Worm (Caenorhabditis elegans) whole organism, L2 larva: ENCODE measurements around the gene Y54H5A.2.

ENCODE experiments used
- C34F6.9 ChIP-seq: fragments of 150-350 bp; optimal IDR thresholded peaks from 2 replicates; lab custom pipeline; 2014; ENCODE audit warnings: missing biosample characterization, missing genetic modification characterization
- F13H6.1 ChIP-seq: sonication (generic microtip); optimal IDR thresholded peaks from 2 replicates; lab custom pipeline; 2016; ENCODE audit warnings: missing genetic modification characterization, missing compliant biosample characterization
- R02D3.7 ChIP-seq: fragments of 150-350 bp; optimal IDR thresholded peaks from 2 replicates; lab custom pipeline; 2014; ENCODE audit warnings: missing biosample characterization, missing genetic modification characterization
- Y55F3AM.14 ChIP-seq: fragments of 200-800 bp; sonication (Bioruptor generic); optimal IDR thresholded peaks from 2 replicates; lab custom pipeline; 2018; ENCODE audit warnings: mild to moderate bottlenecking, missing genetic modification characterization, missing compliant biosample characterization
- ZK546.5 ChIP-seq: sonication (generic microtip); optimal IDR thresholded peaks from 2 replicates; lab custom pipeline; 2017; ENCODE audit warnings: missing biosample characterization, missing genetic modification characterization
- alr-1 ChIP-seq: fragments of 150-350 bp; optimal IDR thresholded peaks from 2 replicates; lab custom pipeline; 2014; ENCODE audit warnings: missing biosample characterization, missing genetic modification characterization
- aly-2 ChIP-seq: fragments of 150-350 bp; optimal IDR thresholded peaks from 2 replicates; lab custom pipeline; 2014; ENCODE audit warnings: missing biosample characterization, missing genetic modification characterization
- blmp-1 ChIP-seq: sonication (generic microtip); optimal IDR thresholded peaks from 2 replicates; lab custom pipeline; 2017; ENCODE audit warnings: missing genetic modification characterization, mild to moderate bottlenecking, missing compliant biosample characterization, antibody characterized with exemption, moderate library complexity; ENCODE audit not compliant: insufficient read depth
- ceh-16 ChIP-seq: fragments of 150-350 bp; optimal IDR thresholded peaks from 2 replicates; lab custom pipeline; 2014; ENCODE audit warnings: missing biosample characterization, missing genetic modification characterization
- crh-2 ChIP-seq: sonication (generic microtip); optimal IDR thresholded peaks from 2 replicates; lab custom pipeline; 2017; ENCODE audit warnings: missing biosample characterization, missing genetic modification characterization
- dmd-4 ChIP-seq: sonication (generic microtip); optimal IDR thresholded peaks from 2 replicates; lab custom pipeline; 2017; ENCODE audit warnings: missing biosample characterization, missing genetic modification characterization
- egl-27 ChIP-seq: sonication (generic microtip); optimal IDR thresholded peaks from 3 replicates; lab custom pipeline; 2017; ENCODE audit warnings: missing biosample characterization, missing genetic modification reagents, missing genetic modification characterization
- elt-1 ChIP-seq: fragments of 150-350 bp; optimal IDR thresholded peaks from 2 replicates; lab custom pipeline; 2014; ENCODE audit warnings: missing biosample characterization, missing genetic modification characterization
- elt-3 ChIP-seq: sonication (generic microtip); optimal IDR thresholded peaks from 2 replicates; lab custom pipeline; 2017; ENCODE audit warnings: missing biosample characterization, missing genetic modification characterization
- gmeb-1 ChIP-seq: fragments of 150-350 bp; optimal IDR thresholded peaks from 2 replicates; lab custom pipeline; 2014; ENCODE audit warnings: missing biosample characterization, missing genetic modification characterization
- lin-11 ChIP-seq: fragments of 150-350 bp; sonication (generic microtip); optimal IDR thresholded peaks from 2 replicates; lab custom pipeline; 2014; ENCODE audit warnings: missing biosample characterization, missing genetic modification characterization, inconsistent platforms, mixed read lengths
- lin-39 ChIP-seq: fragments of 150-350 bp; optimal IDR thresholded peaks from 2 replicates; lab custom pipeline; 2014; ENCODE audit warnings: missing biosample characterization, missing genetic modification reagents, missing genetic modification characterization
- lsy-2 ChIP-seq, 2 experiments: fragments of 150-350 bp in 1 of 2; sonication (generic microtip) in 1 of 2; optimal IDR thresholded peaks; 2 replicates each; lab custom pipeline; 2014 to 2017; ENCODE audit warnings: missing biosample characterization in 2 of 2, missing genetic modification characterization in 2 of 2
- mab-5 ChIP-seq: fragments of 150-350 bp; optimal IDR thresholded peaks from 2 replicates; lab custom pipeline; 2014; ENCODE audit warnings: missing biosample characterization, missing genetic modification characterization
- mbf-1 ChIP-seq: sonication (generic microtip); optimal IDR thresholded peaks from 2 replicates; lab custom pipeline; 2017; ENCODE audit warnings: missing biosample characterization, missing genetic modification characterization
- nhr-10 ChIP-seq: sonication (generic microtip); optimal IDR thresholded peaks from 2 replicates; lab custom pipeline; 2017; ENCODE audit warnings: missing biosample characterization, missing genetic modification characterization
- nhr-12 ChIP-seq: fragments of 150-350 bp; optimal IDR thresholded peaks from 2 replicates; lab custom pipeline; 2014; ENCODE audit warnings: missing biosample characterization, missing genetic modification characterization
- nhr-129 ChIP-seq: fragments of 150-350 bp; optimal IDR thresholded peaks from 2 replicates; lab custom pipeline; 2014; ENCODE audit warnings: missing biosample characterization, missing genetic modification characterization
- nhr-21 ChIP-seq: fragments of 150-350 bp; optimal IDR thresholded peaks from 2 replicates; lab custom pipeline; 2014; ENCODE audit warnings: missing biosample characterization, missing genetic modification characterization
- nhr-23 ChIP-seq: fragments of 150-350 bp; optimal IDR thresholded peaks from 2 replicates; lab custom pipeline; 2014; ENCODE audit warnings: missing biosample characterization, missing genetic modification reagents, missing genetic modification characterization
- nhr-237 ChIP-seq: fragments of 150-350 bp; optimal IDR thresholded peaks from 2 replicates; lab custom pipeline; 2014; ENCODE audit warnings: missing biosample characterization, missing genetic modification characterization
- nhr-25 ChIP-seq: fragments of 150-350 bp; sonication (generic microtip); optimal IDR thresholded peaks from 3 replicates; lab custom pipeline; 2014; ENCODE audit warnings: missing biosample characterization, missing genetic modification characterization
- nhr-6 ChIP-seq: fragments of 150-350 bp; optimal IDR thresholded peaks from 2 replicates; lab custom pipeline; 2014; ENCODE audit warnings: missing biosample characterization, missing genetic modification characterization
- nhr-77 ChIP-seq: fragments of 150-350 bp; optimal IDR thresholded peaks from 2 replicates; lab custom pipeline; 2014; ENCODE audit warnings: missing biosample characterization, missing genetic modification characterization
- peb-1 ChIP-seq: fragments of 150-350 bp; optimal IDR thresholded peaks from 2 replicates; lab custom pipeline; 2014; ENCODE audit warnings: missing biosample characterization, missing genetic modification characterization
- sem-4 ChIP-seq: fragments of 150-350 bp; optimal IDR thresholded peaks from 2 replicates; lab custom pipeline; 2014; ENCODE audit warnings: missing biosample characterization, missing genetic modification reagents, missing genetic modification characterization
- skn-1 ChIP-seq: sonication (generic microtip); optimal IDR thresholded peaks from 2 replicates; lab custom pipeline; 2017; ENCODE audit warnings: missing biosample characterization, missing genetic modification characterization
- sma-3 ChIP-seq: sonication (generic microtip); optimal IDR thresholded peaks from 2 replicates; lab custom pipeline; 2016; ENCODE audit warnings: missing genetic modification reagents, missing genetic modification characterization, missing compliant biosample characterization
- sma-9 ChIP-seq, 2 experiments: fragments of 150-350 bp in 1 of 2; sonication (generic microtip) in 1 of 2; optimal IDR thresholded peaks; 2 replicates each; lab custom pipeline; 2014 to 2016; ENCODE audit warnings: missing genetic modification characterization in 2 of 2, mild to moderate bottlenecking in 1 of 2, missing biosample characterization in 1 of 2, missing compliant biosample characterization in 1 of 2, missing genetic modification reagents in 1 of 2, moderate library complexity in 1 of 2
- unc-55 ChIP-seq: fragments of 150-350 bp; sonication (generic microtip); optimal IDR thresholded peaks from 3 replicates; lab custom pipeline; 2014; ENCODE audit warnings: missing biosample characterization, missing genetic modification reagents, missing genetic modification characterization
- unc-62 ChIP-seq: fragments of 150-350 bp; optimal IDR thresholded peaks from 2 replicates; lab custom pipeline; 2014; ENCODE audit warnings: missing biosample characterization, missing genetic modification reagents, missing genetic modification characterization
- ztf-1 ChIP-seq: fragments of 200-800 bp; sonication (Bioruptor generic); conservative IDR thresholded peaks from 2 replicates; pipeline ENCODE4 v1.3.6; 2022; ENCODE audit warnings: missing genetic modification characterization, missing compliant biosample characterization
- ztf-11 ChIP-seq: sonication (generic microtip); optimal IDR thresholded peaks from 2 replicates; lab custom pipeline; 2017; ENCODE audit warnings: missing biosample characterization, missing genetic modification characterization
- ztf-4 ChIP-seq: fragments of 150-350 bp; optimal IDR thresholded peaks from 2 replicates; lab custom pipeline; 2014; ENCODE audit warnings: missing biosample characterization, missing genetic modification characterization

Y54H5A.2 gene

ce11 chrIII:5153137-5153536 lies 3.8 kb upstream of the Y54H5A.2 start, which contains the start of the genes rbm-42 and grwd-1:
Gene rbm-42 (minus strand): TSS chrIII:5153229.
Gene grwd-1 (plus strand): TSS chrIII:5153464.
- TF ChIP-seq elt-3 (tag; lab: Kevin White, UChicago) (no peak), ztf-1 (GFP tag; lab: Robert Waterston, UW) (no peak), unc-55 (peak; percentile 80), aly-2 (tag; lab: Kevin White, UChicago) (no peak), skn-1 (tag; lab: Kevin White, UChicago) (no peak), ztf-11 (no peak), alr-1 (tag; lab: Kevin White, UChicago) (no peak), nhr-237 (tag; lab: Kevin White, UChicago) (no peak), ceh-16 (tag; lab: Kevin White, UChicago) (no peak), C34F6.9 (tag; lab: Kevin White, UChicago) (peak; percentile 64), Y55F3AM.14 (GFP tag; lab: Kevin White, UChicago) (no peak), nhr-6 (tag; lab: Kevin White, UChicago) (no peak), ZK546.5 (no peak), nhr-77 (no peak), unc-62 (no peak), mab-5 (tag; lab: Kevin White, UChicago) (no peak), nhr-129 (no peak), lsy-2 (tag; optimal IDR thresholded peaks at IDR 0.05; lab: Kevin White, UChicago) (peak in 1 of 2 experiments; percentile 54), gmeb-1 (tag; lab: Kevin White, UChicago) (no peak), crh-2 (peak; percentile 21), ztf-4 (tag; lab: Kevin White, UChicago) (no peak), nhr-21 (tag; lab: Kevin White, UChicago) (no peak), nhr-23 (no peak), peb-1 (tag; lab: Kevin White, UChicago) (no peak), dmd-4 (tag; lab: Kevin White, UChicago) (no peak), lin-39 (tag; lab: Kevin White, UChicago) (no peak), egl-27 (tag; lab: Kevin White, UChicago) (no peak), blmp-1 (no peak), nhr-12 (tag; lab: Kevin White, UChicago) (no peak), sma-9 (GFP tag; optimal IDR thresholded peaks at IDR 0.05; lab: Kevin White, UChicago) (no peak), sma-9 (tag; optimal IDR thresholded peaks at IDR 0.05; lab: Kevin White, UChicago) (no peak), R02D3.7 (tag; lab: Kevin White, UChicago) (no peak), elt-1 (tag; lab: Kevin White, UChicago) (no peak), mbf-1 (no peak)

DNA sequence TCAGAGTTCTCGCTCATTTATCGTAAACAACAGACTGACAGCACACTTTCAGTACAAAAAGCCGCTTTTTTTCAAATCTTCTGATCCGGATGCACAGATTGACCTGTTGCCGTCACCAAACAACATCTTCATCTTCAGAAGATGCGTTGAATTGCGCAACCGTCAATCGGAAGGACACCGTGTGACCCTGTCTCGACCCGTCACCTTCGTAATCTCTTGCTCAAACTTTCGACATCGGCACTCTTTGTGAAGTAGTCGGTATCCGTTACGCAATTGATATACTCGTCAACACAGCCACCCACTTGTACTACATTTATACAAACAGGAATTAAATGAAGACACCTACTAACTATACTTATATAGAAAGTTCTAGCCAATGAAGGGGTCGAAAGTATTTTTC lies 1.6 kb upstream of the Y54H5A.2 start:
- no peak for TF ChIP-seq elt-1 (tag; lab: Kevin White, UChicago)
- no peak for TF ChIP-seq peb-1 (tag; lab: Kevin White, UChicago)

DNA sequence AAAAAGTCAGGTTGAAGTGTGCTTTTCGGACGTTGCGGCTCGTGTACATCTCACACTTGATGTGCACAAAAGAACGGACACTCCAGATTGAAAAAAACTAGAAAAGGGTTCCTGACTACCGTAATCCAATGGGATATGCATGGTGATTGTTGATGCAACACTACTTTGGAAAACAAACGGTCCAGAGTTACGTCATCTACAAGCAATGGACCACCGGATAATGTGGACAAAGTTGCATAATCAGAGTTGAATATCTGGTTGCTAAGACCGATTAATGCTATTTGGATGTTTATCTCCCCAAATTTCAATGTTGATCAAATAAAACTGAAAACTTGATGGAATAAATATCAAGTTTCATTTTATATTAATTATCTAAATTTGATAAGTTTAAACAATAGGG lies 634 bp upstream of the Y54H5A.2 start:
- TF ChIP-seq sem-4 (tag; lab: Kevin White, UChicago) = no peak
- no peak for TF ChIP-seq ZK546.5
- no peak for TF ChIP-seq sma-3 (GFP tag; lab: Kevin White, UChicago)
- no peak for TF ChIP-seq lin-11 (tag; lab: Kevin White, UChicago)
- no peak for TF ChIP-seq F13H6.1 (tag; lab: Kevin White, UChicago)

DNA sequence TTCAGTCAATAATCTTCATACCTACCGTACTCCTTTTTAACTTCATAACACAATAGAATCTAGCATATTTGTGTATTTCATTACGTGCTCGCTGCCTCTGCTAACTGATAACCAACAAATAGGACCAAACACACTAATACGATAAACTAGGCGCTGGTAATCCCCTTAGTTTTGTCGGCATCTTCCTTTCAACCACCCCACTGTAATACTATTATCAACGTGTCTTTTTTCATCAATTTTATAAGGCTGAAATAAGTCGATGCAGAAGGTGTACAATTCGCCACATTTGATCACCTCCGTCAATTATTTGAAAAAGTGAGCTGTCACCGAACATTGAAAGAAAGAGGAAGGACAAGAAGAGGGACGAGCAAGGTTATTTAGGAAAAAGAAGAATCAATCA lies 1.9 kb downstream of the Y54H5A.2 start:
- TF ChIP-seq nhr-10 = no peak
- no peak for TF ChIP-seq nhr-6 (tag; lab: Kevin White, UChicago)
- no peak for TF ChIP-seq nhr-77
- no peak for TF ChIP-seq nhr-25 (tag; lab: Kevin White, UChicago)
- no peak for TF ChIP-seq R02D3.7 (tag; lab: Kevin White, UChicago)
- no peak for TF ChIP-seq sma-3 (GFP tag; lab: Kevin White, UChicago)
